Worm (Caenorhabditis elegans): ENCODE measurements around the gene pnc-1.

The pnc-1 gene

DNA sequence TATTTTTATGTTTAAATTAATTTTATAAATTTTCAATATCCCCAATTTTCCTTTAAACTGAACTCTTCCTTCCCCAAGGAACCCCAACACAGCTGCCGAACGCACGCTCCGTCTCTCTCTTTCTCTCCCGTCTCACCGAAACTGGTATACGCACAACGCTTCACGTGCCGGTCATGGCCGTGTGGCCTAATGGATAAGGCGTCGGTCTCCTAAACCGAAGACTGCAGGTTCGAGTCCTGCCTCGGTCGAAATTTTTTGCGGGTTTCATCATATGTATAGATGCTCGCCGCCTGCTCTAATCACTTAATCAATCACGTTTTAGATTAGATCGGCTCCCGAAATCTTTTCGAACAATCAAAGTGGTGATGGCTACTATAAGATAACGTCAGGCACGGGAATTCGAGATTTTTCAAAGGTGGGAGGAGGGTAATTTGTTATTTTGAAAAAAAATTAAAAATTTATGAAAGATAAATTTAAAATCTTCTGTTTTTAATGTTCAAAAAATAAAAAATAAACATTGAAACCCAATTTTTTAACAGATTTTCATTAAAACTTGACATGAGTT is 40.4 kb upstream of the pnc-1 start (continued):
- TF ChIP-seq spr-3 (GFP tag; optimal IDR thresholded peaks at IDR 0.05) (peak; percentile 66), egl-43 (GFP tag; IDR thresholded peaks at IDR 0.05) (peak; percentile 92), ztf-11 (tag; optimal IDR thresholded peaks at IDR 0.05) (no peak), zag-1 (tag; optimal IDR thresholded peaks at IDR 0.05) (no peak), F26F4.8 (GFP tag; conservative IDR thresholded peaks at IDR 0.05) (peak; percentile 74; the same call in 1 of the 2 replicates), lin-15B (tag; optimal IDR thresholded peaks at IDR 0.05) (no peak), hlh-30 (tag; optimal IDR thresholded peaks at IDR 0.05; ENCODE audit: insufficient read depth) (peak; percentile 84), rbr-2 (tag; optimal IDR thresholded peaks at IDR 0.05) (peak; percentile 60), daf-19 (GFP tag; conservative IDR thresholded peaks at IDR 0.05) (peak; percentile 51; the same call in 1 of the 2 replicates), nhr-11 (tag; optimal IDR thresholded peaks at IDR 0.05) (peak; percentile 62), dpl-1 (GFP tag; optimal IDR thresholded peaks at IDR 0.05) (no peak), cey-2 (tag; optimal IDR thresholded peaks at IDR 0.05; ENCODE audit: borderline replicate concordance, insufficient read depth) (no peak), sdz-12 (GFP tag; optimal IDR thresholded peaks at IDR 0.05) (peak; percentile 49), ceh-32 (tag; optimal IDR thresholded peaks at IDR 0.05; ENCODE audit: poor library complexity) (no peak), dmd-8 (GFP tag; IDR thresholded peaks at IDR 0.05) (peak; percentile 86), nhr-28 (tag; optimal IDR thresholded peaks at IDR 0.05) (peak; percentile 8), pqm-1 (tag; optimal IDR thresholded peaks at IDR 0.05) (no peak), vab-7 (GFP tag; IDR thresholded peaks at IDR 0.05) (peak; percentile 90), nhr-6 (tag; optimal IDR thresholded peaks at IDR 0.05) (no peak), spr-1 (tag; optimal IDR thresholded peaks at IDR 0.05) (peak; percentile 43), zfp-3 (GFP tag; conservative IDR thresholded peaks at IDR 0.05) (no peak; the same call in 1 of the 2 replicates), lsy-2 (tag; optimal IDR thresholded peaks at IDR 0.05) (no peak), madf-9 (GFP tag; conservative IDR thresholded peaks at IDR 0.05) (peak; percentile 83), egl-27 (tag; optimal IDR thresholded peaks at IDR 0.05) (no peak), mdl-1 (tag; optimal IDR thresholded peaks at IDR 0.05) (peak; percentile 63 to 97), F44E2.7 (GFP tag; IDR thresholded peaks at IDR 0.05) (0 out of 2 replicates have a peak, but pooled peaks have one; percentile 67), unc-130 (GFP tag; optimal IDR thresholded peaks at IDR 0.05) (peak; percentile 62)

ce11 chrIV:147819-148218 is 36.5 kb upstream of the pnc-1 start, which contains the start of gene col-99:
Gene col-99, minus strand, starts transcription at chrIV:147919.
- TF ChIP-seq unc-62 (GFP tag; optimal IDR thresholded peaks at IDR 0.05 in 1 of 2): peak in 1 of 2 experiments; percentile 43
- no peak for TF ChIP-seq unc-62 (tag; optimal IDR thresholded peaks at IDR 0.05)
- peak; percentile 44 for TF ChIP-seq aha-1 (tag)
- no peak for TF ChIP-seq mes-2 (tag; optimal IDR thresholded peaks at IDR 0.05; ENCODE audit: poor library complexity, severe bottlenecking)

DNA sequence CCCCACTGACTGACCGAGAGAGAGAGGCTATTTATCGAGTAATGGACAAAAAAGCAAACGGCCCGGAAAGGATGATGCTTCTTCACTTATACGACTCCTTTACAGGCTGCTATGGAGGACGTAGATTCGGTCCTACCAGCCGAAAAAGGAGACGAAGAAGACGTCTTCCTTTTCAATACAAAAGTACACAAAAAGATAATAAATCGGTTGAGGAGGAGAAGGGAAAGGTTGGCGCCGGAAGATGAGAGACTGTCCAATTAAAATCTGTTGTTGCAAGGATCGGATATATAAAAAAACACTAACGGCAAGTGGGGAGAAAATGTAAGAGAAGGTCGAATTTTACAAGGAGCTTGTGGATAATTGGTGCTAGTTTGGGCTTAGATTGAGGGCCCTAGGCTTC is 35.5 kb upstream of the pnc-1 start:
- TF ChIP-seq nhr-76 (tag; optimal IDR thresholded peaks at IDR 0.05) (no peak), fos-1 (tag; optimal IDR thresholded peaks at IDR 0.05) (no peak), snpc-4 (tag; optimal IDR thresholded peaks at IDR 0.05) (no peak), unc-62 (GFP tag; optimal IDR thresholded peaks at IDR 0.05 in 1 of 2) (peak in 1 of 2 experiments; percentile 91), unc-62 (tag; optimal IDR thresholded peaks at IDR 0.05) (no peak), cey-2 (tag; optimal IDR thresholded peaks at IDR 0.05; ENCODE audit: borderline replicate concordance, insufficient read depth) (no peak), F10B5.3 (tag; optimal IDR thresholded peaks at IDR 0.05) (no peak), duxl-1 (tag; optimal IDR thresholded peaks at IDR 0.05; ENCODE audit: poor library complexity) (no peak), aha-1 (tag) (peak; percentile 82), ztf-7 (tag; optimal IDR thresholded peaks at IDR 0.05) (no peak)

Data from whole organism, L4 larva.